Worm (Caenorhabditis elegans): ENCODE data around the gene sre-20.

ce11 chrV:12763291-12763995, 21.3 kb downstream of the sre-20 start, which contains the start of the genes abcf-1 and scc-3:
- peak; percentile 47 to 74 (median 59) for TF ChIP-seq dpl-1 (GFP tag; optimal IDR thresholded peaks at IDR 0.05)
- no peak for TF ChIP-seq lir-3 (tag; optimal IDR thresholded peaks at IDR 0.05; ENCODE audit: poor library complexity)
- no peak for TF ChIP-seq unc-62 (GFP tag; optimal IDR thresholded peaks at IDR 0.05)
- no peak for TF ChIP-seq fos-1 (tag; optimal IDR thresholded peaks at IDR 0.05)
